Fruit fly (Drosophila melanogaster) whole organism, wandering third instar larva: Measurements from ENCODE around the gene Proc-R.

Experiments used
- Dfd ChIP-seq: fragments of >200 bp; optimal IDR thresholded peaks from 2 replicates; lab custom pipeline; 2017; ENCODE audit warnings: missing biosample characterization, missing genetic modification characterization
- Mio ChIP-seq: sonication (Bioruptor generic); optimal IDR thresholded peaks from 2 replicates; lab custom pipeline; 2016; ENCODE audit warnings: missing biosample characterization, missing genetic modification characterization
- OdsH ChIP-seq: fragments of 200-800 bp; sonication (Bioruptor generic); optimal IDR thresholded peaks from 2 replicates; lab custom pipeline; 2016; ENCODE audit warnings: missing biosample characterization, mild to moderate bottlenecking, missing genetic modification characterization
- h ChIP-seq: fragments of 200-800 bp; sonication (Bioruptor generic); optimal IDR thresholded peaks from 3 replicates; lab custom pipeline; 2016; ENCODE audit warnings: missing biosample characterization, mild to moderate bottlenecking, missing genetic modification characterization
- lola ChIP-seq: fragments of >200 bp; optimal IDR thresholded peaks from 2 replicates; lab custom pipeline; 2017; ENCODE audit warnings: missing biosample characterization, missing genetic modification characterization
- pan ChIP-seq: fragments of >200 bp; optimal IDR thresholded peaks from 2 replicates; lab custom pipeline; 2017
- psq ChIP-seq: fragments of 200-800 bp; sonication (Bioruptor generic); optimal IDR thresholded peaks from 3 replicates; lab custom pipeline; 2017; ENCODE audit warnings: missing biosample characterization, mild to moderate bottlenecking, missing genetic modification characterization, moderate library complexity
- sv ChIP-seq: fragments of 200-800 bp; sonication (Bioruptor generic); optimal IDR thresholded peaks from 3 replicates; lab custom pipeline; 2016; ENCODE audit warnings: missing biosample characterization, missing genetic modification characterization
- usp ChIP-seq: fragments of >200 bp; optimal IDR thresholded peaks from 2 replicates; lab custom pipeline; 2017; ENCODE audit warnings: missing biosample characterization, missing genetic modification characterization

DNA sequence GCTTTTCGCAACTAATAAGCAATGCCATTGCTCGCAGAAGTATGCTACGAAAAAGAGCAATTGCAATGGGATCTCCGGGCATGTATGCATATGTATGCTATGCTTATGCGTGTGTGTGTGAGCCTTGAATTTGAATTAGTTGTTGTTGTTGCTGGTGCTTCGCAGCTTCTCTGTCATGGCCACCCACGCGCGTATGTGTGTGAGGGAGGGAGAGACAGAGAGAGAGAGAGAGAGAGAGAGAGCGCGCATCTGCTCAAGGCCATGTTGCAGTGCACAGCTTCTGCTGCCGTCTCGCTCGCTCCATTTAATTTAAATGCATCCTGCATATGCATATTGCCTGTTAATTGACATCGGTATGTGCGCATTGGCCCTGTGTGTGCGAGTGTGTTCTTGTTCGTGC lies 16.9 kb upstream of the Proc-R start:
- TF ChIP-seq usp (GFP tag; lab: Kevin White, UChicago): no peak
- no peak for TF ChIP-seq Dfd (GFP tag; lab: Kevin White, UChicago)
- TF ChIP-seq pan (lab: Kevin White, UChicago): no peak
- TF ChIP-seq h: no peak
- no peak for TF ChIP-seq OdsH
- TF ChIP-seq Mio (GFP tag; lab: Kevin White, UChicago): no peak
- no peak for TF ChIP-seq psq (GFP tag; lab: Kevin White, UChicago)
- TF ChIP-seq lola (GFP tag; lab: Kevin White, UChicago): no peak
- TF ChIP-seq sv (GFP tag; lab: Kevin White, UChicago): no peak
